Worm (Caenorhabditis elegans): ENCODE measurements around the gene Y44A6C.1.

- no peak for TF ChIP-seq unc-39 (tag; optimal IDR thresholded peaks at IDR 0.05)
- TF ChIP-seq unc-62 (GFP tag; optimal IDR thresholded peaks at IDR 0.05): no peak
- no peak for TF ChIP-seq fkh-10 (GFP tag; optimal IDR thresholded peaks at IDR 0.05)
- no peak for TF ChIP-seq aly-2 (tag; optimal IDR thresholded peaks at IDR 0.05)
- no peak for TF ChIP-seq nhr-23 (tag; optimal IDR thresholded peaks at IDR 0.05)
- TF ChIP-seq pha-4 (tag; optimal IDR thresholded peaks at IDR 0.05): no peak
Measured at ce11 chrV:20739387-20739786, 25.7 kb downstream of the Y44A6C.1 start.
